Fruit fly (Drosophila melanogaster) Kc167 (cell line): ENCODE results near the gene CG31937.

Experiments used
- Myc ChIP-seq: fragments of >200 bp; optimal IDR thresholded peaks from 2 replicates; lab custom pipeline; 2017; ENCODE audit warnings: missing external identifiers
- Sin3A ChIP-seq: fragments of >200 bp; optimal IDR thresholded peaks from 2 replicates; lab custom pipeline; 2018; ENCODE audit warnings: missing external identifiers
- h ChIP-seq: fragments of >200 bp; optimal IDR thresholded peaks from 3 replicates; lab custom pipeline; 2018; ENCODE audit warnings: missing external identifiers
- insv ChIP-seq: fragments of >200 bp; optimal IDR thresholded peaks from 3 replicates; lab custom pipeline; 2018; ENCODE audit warnings: missing external identifiers
- psq ChIP-seq: fragments of >200 bp; optimal IDR thresholded peaks from 2 replicates; lab custom pipeline; 2017; ENCODE audit warnings: missing external identifiers
- ttk ChIP-seq: sonication (Bioruptor generic); optimal IDR thresholded peaks from 2 replicates; lab custom pipeline; 2017; ENCODE audit warnings: missing external identifiers

The CG31937 gene

dm6 chr2L:1737057-1737581, 7.4 kb downstream of the CG31937 start:
- TF ChIP-seq psq (lab: Kevin White, UChicago) (no peak), h (no peak), insv (lab: Kevin White, UChicago) (no peak)

dm6 chr2L:1738054-1738453, 8.4 kb downstream of the CG31937 start:
- no peak for TF ChIP-seq psq (lab: Kevin White, UChicago)
- no peak for TF ChIP-seq Sin3A (lab: Kevin White, UChicago)
- TF ChIP-seq insv (lab: Kevin White, UChicago) = no peak
- no peak for TF ChIP-seq h
- TF ChIP-seq Myc (lab: Kevin White, UChicago) = no peak
- no peak for TF ChIP-seq ttk

- TF ChIP-seq insv (lab: Kevin White, UChicago) (no peak), psq (lab: Kevin White, UChicago) (no peak), h (no peak), Sin3A (lab: Kevin White, UChicago) (no peak), ttk (no peak), Myc (lab: Kevin White, UChicago) (no peak)
Measured at dm6 chr2L:1740095-1740494, 10.4 kb downstream of the CG31937 start.

- TF ChIP-seq Sin3A (lab: Kevin White, UChicago) (no peak), h (no peak)
Measured at dm6 chr2L:1743800-1744199, 14.1 kb downstream of the CG31937 start.

dm6 chr2L:1748410-1748809, 18.7 kb downstream of the CG31937 start:
- TF ChIP-seq Sin3A (lab: Kevin White, UChicago) (no peak), psq (lab: Kevin White, UChicago) (no peak), insv (lab: Kevin White, UChicago) (no peak), h (no peak), ttk (no peak), Myc (lab: Kevin White, UChicago) (no peak)

dm6 chr2L:1751953-1752352, 22.3 kb downstream of the CG31937 start, which contains the start of the genes CG17712 and CG17648:
Gene CG17712 (minus strand): TSS chr2L:1752122.
Gene CG17648 (plus strand): TSS chr2L:1752308.
- TF ChIP-seq psq (lab: Kevin White, UChicago) = no peak
- no peak for TF ChIP-seq h
- TF ChIP-seq Myc (lab: Kevin White, UChicago) = no peak
- TF ChIP-seq Sin3A (lab: Kevin White, UChicago) = no peak
- TF ChIP-seq ttk = no peak
- no peak for TF ChIP-seq insv (lab: Kevin White, UChicago)

dm6 chr2L:1756351-1756750, 26.7 kb downstream of the CG31937 start, which contains the start of gene Gr22f:
Gene Gr22f (minus strand): TSS chr2L:1756451.
- TF ChIP-seq Sin3A (lab: Kevin White, UChicago) = no peak
- TF ChIP-seq h = no peak
- TF ChIP-seq insv (lab: Kevin White, UChicago) = no peak
- TF ChIP-seq ttk = no peak
- TF ChIP-seq psq (lab: Kevin White, UChicago) = no peak
- no peak for TF ChIP-seq Myc (lab: Kevin White, UChicago)

- no peak for TF ChIP-seq psq (lab: Kevin White, UChicago)
Measured at dm6 chr2L:1758853-1759252, 29.2 kb downstream of the CG31937 start, which contains the start of gene CG17650. Gene CG17650 (minus strand): TSS chr2L:1759093.
